Fruit fly (Drosophila melanogaster) whole organism, embryonic: ENCODE results near the gene Prosalpha6.

Source experiments
- Abd-B ChIP-seq: fragments of 200-800 bp; sonication (Bioruptor generic); optimal IDR thresholded peaks from 2 replicates; lab custom pipeline; 2018; ENCODE audit warnings: missing biosample characterization, mild to moderate bottlenecking, missing genetic modification characterization, moderate library complexity
- Ada2b ChIP-seq: fragments of 200-800 bp; sonication (Bioruptor generic); IDR thresholded peaks from 2 replicates; pipeline ENCODE4 v1.3.6; 2022; ENCODE audit warnings: missing biosample characterization, missing genetic modification characterization
- Adf1 ChIP-seq: fragments of 200-800 bp; sonication (Bioruptor generic); IDR thresholded peaks from 2 replicates; pipeline ENCODE4 v1.3.6; 2022; ENCODE audit warnings: missing biosample characterization, missing genetic modification characterization
- Atf6 ChIP-seq: fragments of 200-800 bp; sonication (Bioruptor generic); IDR thresholded peaks from 2 replicates; pipeline ENCODE4 v1.3.6; 2022; ENCODE audit warnings: missing biosample characterization, missing genetic modification characterization
- Awh ChIP-seq: fragments of 200-800 bp; sonication (Bioruptor generic); IDR thresholded peaks from 2 replicates; pipeline ENCODE4, ENCODE4 v1.3.6; 2022; ENCODE audit warnings: missing biosample characterization, missing genetic modification characterization
- CG10462 ChIP-seq: fragments of 200-800 bp; sonication (Bioruptor generic); optimal IDR thresholded peaks from 2 replicates; lab custom pipeline; 2016; ENCODE audit warnings: missing biosample characterization, missing genetic modification characterization
- CG10565 ChIP-seq: fragments of 200-800 bp; sonication (Bioruptor generic); optimal IDR thresholded peaks from 3 replicates; lab custom pipeline; 2016; ENCODE audit warnings: missing biosample characterization, mild to moderate bottlenecking, missing genetic modification characterization
- CG12071 ChIP-seq: fragments of 200-800 bp; sonication (Bioruptor generic); optimal IDR thresholded peaks from 3 replicates; lab custom pipeline; 2018; ENCODE audit warnings: missing biosample characterization, mild to moderate bottlenecking, missing genetic modification characterization
- CG13775 ChIP-seq: fragments of 200-800 bp; sonication (Bioruptor generic); optimal IDR thresholded peaks from 3 replicates; lab custom pipeline; 2017; ENCODE audit warnings: missing biosample characterization, mild to moderate bottlenecking, missing genetic modification characterization
- CG14860 ChIP-seq: fragments of 200-800 bp; sonication (Bioruptor generic); IDR thresholded peaks from 3 replicates; pipeline ENCODE4 v1.3.6; 2022; ENCODE audit warnings: missing biosample characterization, missing genetic modification characterization; ENCODE audit not compliant: partially characterized antibody
- CG15601 ChIP-seq: fragments of 200-800 bp; sonication (Bioruptor generic); optimal IDR thresholded peaks from 3 replicates; lab custom pipeline; 2019; ENCODE audit warnings: missing biosample characterization, mild to moderate bottlenecking, missing genetic modification characterization, moderate library complexity
- CG17912 ChIP-seq: fragments of 200-800 bp; sonication (Bioruptor generic); optimal IDR thresholded peaks from 2 replicates; lab custom pipeline; 2018; ENCODE audit warnings: missing biosample characterization, mild to moderate bottlenecking, missing genetic modification characterization
- CG2712 ChIP-seq: fragments of 200-800 bp; optimal IDR thresholded peaks from 3 replicates; lab custom pipeline; 2019; ENCODE audit warnings: missing biosample characterization, mild to moderate bottlenecking, missing genetic modification characterization, moderate library complexity
- CG33213 ChIP-seq: fragments of 200-800 bp; sonication (Bioruptor generic); optimal IDR thresholded peaks from 3 replicates; lab custom pipeline; 2016; ENCODE audit warnings: missing biosample characterization, missing genetic modification characterization
- CG42726 ChIP-seq: fragments of 200-800 bp; sonication (Bioruptor generic); IDR thresholded peaks from 2 replicates; pipeline ENCODE4 v1.3.6; 2022; ENCODE audit warnings: missing biosample characterization, missing genetic modification characterization; ENCODE audit not compliant: partially characterized antibody
- CG4424 ChIP-seq: fragments of 200-800 bp; sonication (Bioruptor generic); optimal IDR thresholded peaks from 3 replicates; lab custom pipeline; 2016; ENCODE audit warnings: missing biosample characterization, missing genetic modification characterization
- CG6791 ChIP-seq: fragments of 200-800 bp; sonication (Bioruptor generic); IDR thresholded peaks from 3 replicates; pipeline ENCODE4 v1.3.6; 2022; ENCODE audit warnings: missing biosample characterization, missing genetic modification characterization; ENCODE audit not compliant: partially characterized antibody
- CG6813 ChIP-seq: fragments of 200-800 bp; sonication (Bioruptor generic); optimal IDR thresholded peaks from 2 replicates; lab custom pipeline; 2017; ENCODE audit warnings: missing biosample characterization, missing genetic modification characterization, mild to moderate bottlenecking, moderate library complexity, missing genetic modification reagents
- CG7556 ChIP-seq: fragments of 200-800 bp; sonication (Bioruptor generic); optimal IDR thresholded peaks from 2 replicates; lab custom pipeline; 2017; ENCODE audit warnings: missing biosample characterization, mild to moderate bottlenecking, missing genetic modification characterization
- CG7928 ChIP-seq: fragments of 200-800 bp; sonication (Bioruptor generic); optimal IDR thresholded peaks from 2 replicates; lab custom pipeline; 2017; ENCODE audit warnings: missing biosample characterization, mild to moderate bottlenecking, missing genetic modification characterization
- CG9932 ChIP-seq: fragments of 200-800 bp; sonication (Bioruptor generic); IDR thresholded peaks from 2 replicates; pipeline ENCODE4 v1.3.6; 2022; ENCODE audit warnings: missing biosample characterization, missing genetic modification characterization
- CTCF ChIP-seq: fragments of 200-800 bp; sonication (Bioruptor generic); optimal IDR thresholded peaks from 2 replicates; lab custom pipeline; 2017; ENCODE audit warnings: missing biosample characterization, mild to moderate bottlenecking, missing genetic modification characterization, moderate library complexity
- CoRest ChIP-seq: fragments of 200-800 bp; sonication (Bioruptor generic); optimal IDR thresholded peaks from 3 replicates; lab custom pipeline; 2018; ENCODE audit warnings: missing biosample characterization, mild to moderate bottlenecking, missing genetic modification characterization, moderate library complexity
- Dbx ChIP-seq: fragments of 200-800 bp; sonication (Bioruptor generic); IDR thresholded peaks from 3 replicates; pipeline ENCODE4 v1.3.6; 2022; ENCODE audit warnings: missing biosample characterization, missing genetic modification characterization
- Dfd ChIP-seq, 2 experiments: fragments of >200 bp; optimal IDR thresholded peaks; 2 replicates each; lab custom pipeline; 2017; ENCODE audit warnings: missing biosample characterization in 2 of 2, missing genetic modification characterization in 2 of 2
- Dip2 ChIP-seq: fragments of 200-800 bp; sonication (Bioruptor generic); IDR thresholded peaks from 2 replicates; pipeline ENCODE4 v1.3.6; 2022; ENCODE audit warnings: missing biosample characterization, missing genetic modification characterization
- ERR ChIP-seq: fragments of 200-800 bp; sonication (Bioruptor generic); optimal IDR thresholded peaks from 2 replicates; lab custom pipeline; 2016; ENCODE audit warnings: missing biosample characterization, missing genetic modification characterization
- GATAe ChIP-seq: fragments of 200-800 bp; sonication (Bioruptor generic); conservative IDR thresholded peaks from 2 replicates; pipeline ENCODE4 v1.3.6; 2022; ENCODE audit warnings: missing biosample characterization, missing genetic modification characterization
- Hr51 ChIP-seq, 2 experiments: fragments of 200-800 bp; sonication (Bioruptor generic); optimal IDR thresholded peaks; 2 replicates in 1 of 2; 3 replicates in 1 of 2; lab custom pipeline; 2016 to 2018; ENCODE audit warnings: missing biosample characterization in 2 of 2, missing genetic modification characterization in 2 of 2, mild to moderate bottlenecking in 1 of 2, moderate library complexity in 1 of 2
- Jarid2 ChIP-seq: fragments of 200-800 bp; sonication (Bioruptor generic); optimal IDR thresholded peaks from 3 replicates; lab custom pipeline; 2017; ENCODE audit warnings: mild to moderate bottlenecking, missing biosample characterization, missing genetic modification reagents, missing genetic modification characterization
- Ravus ChIP-seq: fragments of 200-800 bp; sonication (Bioruptor generic); IDR thresholded peaks from 2 replicates; pipeline ENCODE4 v1.3.6; 2022; ENCODE audit warnings: missing biosample characterization, missing genetic modification characterization
- Rfx ChIP-seq: fragments of 200-800 bp; sonication (Bioruptor generic); IDR thresholded peaks from 2 replicates; pipeline ENCODE4 v1.3.6; 2022; ENCODE audit warnings: missing biosample characterization, missing genetic modification characterization
- Six4 ChIP-seq: fragments of 200-800 bp; sonication (Bioruptor generic); optimal IDR thresholded peaks from 2 replicates; lab custom pipeline; 2016; ENCODE audit warnings: missing biosample characterization, missing genetic modification characterization
- ap ChIP-seq: fragments of 200-800 bp; sonication (Bioruptor generic); IDR thresholded peaks from 2 replicates; pipeline ENCODE4 v1.3.6; 2022; ENCODE audit warnings: missing biosample characterization, missing genetic modification characterization
- bsh ChIP-seq, 2 experiments: fragments of 200-800 bp; sonication (Bioruptor generic); optimal IDR thresholded peaks; 2 replicates each; lab custom pipeline; 2017 to 2018; ENCODE audit warnings: mild to moderate bottlenecking in 2 of 2, missing biosample characterization in 2 of 2, missing genetic modification characterization in 2 of 2, moderate library complexity in 1 of 2
- chif ChIP-seq, 2 experiments: fragments of 200-800 bp; sonication (Bioruptor generic); optimal IDR thresholded peaks; 3 replicates each; lab custom pipeline; 2016; ENCODE audit warnings: missing biosample characterization in 2 of 2, missing genetic modification characterization in 2 of 2
- chinmo ChIP-seq: fragments of 200-800 bp; sonication (Bioruptor generic); IDR thresholded peaks from 4 replicates; pipeline ENCODE4 v1.3.6; 2022; ENCODE audit warnings: missing biosample characterization, missing genetic modification characterization; ENCODE audit not compliant: partially characterized antibody
- croc ChIP-seq: fragments of 200-800 bp; sonication (Bioruptor generic); conservative IDR thresholded peaks from 3 replicates; pipeline ENCODE4 v1.3.6; 2022; ENCODE audit warnings: missing biosample characterization, missing genetic modification characterization
- crp ChIP-seq, 2 experiments: fragments of 200-800 bp; sonication (Bioruptor generic); optimal IDR thresholded peaks; 2 replicates in 1 of 2; 3 replicates in 1 of 2; lab custom pipeline; 2017; ENCODE audit warnings: missing biosample characterization in 2 of 2, missing genetic modification characterization in 2 of 2, mild to moderate bottlenecking in 1 of 2, moderate library complexity in 1 of 2
- en ChIP-seq: fragments of 200-800 bp; sonication (Bioruptor generic); optimal IDR thresholded peaks from 2 replicates; lab custom pipeline; 2016; ENCODE audit warnings: missing biosample characterization, missing genetic modification characterization
- gfzf ChIP-seq: fragments of 200-800 bp; sonication (Bioruptor generic); optimal IDR thresholded peaks from 2 replicates; lab custom pipeline; 2016; ENCODE audit warnings: missing biosample characterization, mild to moderate bottlenecking, missing genetic modification characterization, moderate library complexity
- ham ChIP-seq: fragments of 200-800 bp; sonication (Bioruptor generic); IDR thresholded peaks from 2 replicates; pipeline ENCODE4 v1.3.6; 2022; ENCODE audit warnings: missing biosample characterization, missing genetic modification characterization
- hbn ChIP-seq: fragments of 200-800 bp; sonication (Bioruptor generic); IDR thresholded peaks from 2 replicates; pipeline ENCODE4 v1.3.6; 2022; ENCODE audit warnings: missing biosample characterization, missing genetic modification characterization; ENCODE audit not compliant: partially characterized antibody
- psq ChIP-seq: fragments of 200-800 bp; sonication (Bioruptor generic); optimal IDR thresholded peaks from 2 replicates; lab custom pipeline; 2017; ENCODE audit warnings: missing biosample characterization, missing genetic modification characterization
- repo ChIP-seq: fragments of 200-800 bp; sonication (Bioruptor generic); optimal IDR thresholded peaks from 2 replicates; lab custom pipeline; 2016; ENCODE audit warnings: missing biosample characterization, missing genetic modification characterization
- rib ChIP-seq: fragments of 200-800 bp; sonication (Bioruptor generic); IDR thresholded peaks from 2 replicates; pipeline ENCODE4 v1.3.6; 2022; ENCODE audit warnings: missing biosample characterization, missing genetic modification characterization
- vfl ChIP-seq: fragments of 200-800 bp; sonication (Bioruptor generic); optimal IDR thresholded peaks from 2 replicates; lab custom pipeline; 2016; ENCODE audit warnings: missing biosample characterization, missing genetic modification characterization
- vnd ChIP-seq: fragments of 200-800 bp; sonication (Bioruptor generic); IDR thresholded peaks from 3 replicates; pipeline ENCODE4 v1.3.6; 2022; ENCODE audit warnings: missing biosample characterization, missing genetic modification characterization; ENCODE audit not compliant: partially characterized antibody

Prosalpha6 gene

DNA sequence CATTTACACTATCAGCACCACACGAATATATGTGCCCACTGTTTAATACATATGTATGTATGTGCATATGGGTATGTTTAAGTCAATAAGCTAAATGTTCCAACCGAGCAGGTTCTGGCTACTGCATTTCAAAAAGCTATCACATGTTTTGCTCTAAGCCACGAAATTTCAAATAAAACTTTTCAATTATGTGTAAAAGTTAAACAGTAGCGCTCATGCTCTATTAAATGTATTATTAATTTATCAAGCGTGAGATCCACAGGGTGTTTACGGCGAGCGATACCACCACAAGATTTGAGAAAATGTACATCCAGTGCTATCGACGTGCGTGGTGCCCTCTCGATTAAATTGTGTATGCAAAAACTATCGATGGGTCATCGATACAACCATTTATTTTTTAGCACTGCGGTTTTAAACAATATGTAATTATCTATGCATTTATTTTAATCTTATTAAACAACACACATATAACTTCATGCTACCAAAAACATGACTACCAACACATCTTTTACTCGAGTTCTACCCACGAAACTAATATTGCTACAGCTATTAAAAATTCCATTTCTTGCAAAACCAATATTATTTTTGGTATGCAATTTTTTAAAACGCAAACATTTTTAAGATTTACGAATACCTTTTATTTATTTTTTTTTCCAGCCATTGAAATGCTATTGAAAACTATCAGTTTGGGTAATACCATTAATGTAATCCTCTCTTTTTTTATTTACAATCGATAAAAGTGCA is 39.8 kb downstream of the Prosalpha6 start, which contains the start of gene Pten (continued):
- peak; percentile 70 for TF ChIP-seq Atf6 (GFP tag; lab: Robert Waterston, UW)
- peak; percentile 4 for TF ChIP-seq CTCF (GFP tag; lab: Kevin White, UChicago)
- TF ChIP-seq vnd (GFP tag; lab: Robert Waterston, UW), result peak; percentile 85
- peak; percentile 26 to 43 for TF ChIP-seq chif (GFP tag; optimal IDR thresholded peaks at IDR 0.05; lab: Kevin White, UChicago)
- peak; percentile 33 for TF ChIP-seq psq (GFP tag; lab: Kevin White, UChicago)
- peak; percentile 83 for TF ChIP-seq CG13775 (GFP tag; lab: Kevin White, UChicago)
- TF ChIP-seq Ravus (GFP tag; lab: Robert Waterston, UW), result no peak; the same call in 1 of the 2 replicates
- peak; percentile 41 for TF ChIP-seq CG17912 (GFP tag; lab: Kevin White, UChicago)
- TF ChIP-seq CG9932 (GFP tag; lab: Robert Waterston, UW), result no peak
- no peak; the same call in 1 of the 2 replicates for TF ChIP-seq Rfx (GFP tag; lab: Robert Waterston, UW)
- no peak for TF ChIP-seq Dfd (GFP tag; optimal IDR thresholded peaks at IDR 0.05; lab: Kevin White, UChicago)
- peak; percentile 82; the same call in 1 of the 2 replicates for TF ChIP-seq CG42726 (GFP tag; lab: Robert Waterston, UW)
- TF ChIP-seq GATAe (GFP tag; lab: Robert Waterston, UW), result no peak
- peak; percentile 54; the same call in 1 of the 2 replicates for TF ChIP-seq Awh (GFP tag; lab: Robert Waterston, UW)
- no peak for TF ChIP-seq Dip2
- TF ChIP-seq CG7928 (GFP tag; lab: Kevin White, UChicago), result peak; percentile 4
- peak; percentile 93 for TF ChIP-seq CG6791 (GFP tag; lab: Robert Waterston, UW)
- no peak for TF ChIP-seq Abd-B (GFP tag; lab: Kevin White, UChicago)
- no peak for TF ChIP-seq Adf1 (GFP tag; lab: Robert Waterston, UW)
- TF ChIP-seq repo (GFP tag; lab: Kevin White, UChicago), result peak; percentile 42
- peak; percentile 57 for TF ChIP-seq CG33213 (GFP tag; lab: Kevin White, UChicago)
- TF ChIP-seq Hr51 (GFP tag; optimal IDR thresholded peaks at IDR 0.05; lab: Kevin White, UChicago), result peak in 1 of 2 experiments; percentile 46
- no peak for TF ChIP-seq vfl (GFP tag; lab: Kevin White, UChicago)
- TF ChIP-seq Six4 (GFP tag; lab: Kevin White, UChicago), result peak; percentile 42
- TF ChIP-seq Ada2b, result peak; percentile 57
- TF ChIP-seq CG7556 (GFP tag; lab: Kevin White, UChicago), result peak; percentile 61
- peak; percentile 62 for TF ChIP-seq hbn
- TF ChIP-seq gfzf (GFP tag; lab: Kevin White, UChicago), result peak; percentile 10
- peak; percentile 87 for TF ChIP-seq CG14860 (GFP tag; lab: Robert Waterston, UW)
- TF ChIP-seq CG6813 (GFP tag; lab: Kevin White, UChicago), result no peak
- no peak for TF ChIP-seq ham (GFP tag; lab: Robert Waterston, UW)
- TF ChIP-seq ERR (GFP tag; lab: Kevin White, UChicago), result peak; percentile 9
- peak; percentile 82 for TF ChIP-seq CG4424
- peak; percentile 85; the same call in 2 of the 4 replicates for TF ChIP-seq chinmo (GFP tag; lab: Robert Waterston, UW)
- no peak for TF ChIP-seq rib (GFP tag; lab: Robert Waterston, UW)
- peak; percentile 60 for TF ChIP-seq CG10462 (GFP tag; lab: Kevin White, UChicago)
- TF ChIP-seq bsh (GFP tag; optimal IDR thresholded peaks at IDR 0.05; lab: Kevin White, UChicago), result peak in 1 of 2 experiments; percentile 54
- no peak for TF ChIP-seq Jarid2 (GFP tag; lab: Kevin White, UChicago)
- peak; percentile 83 for TF ChIP-seq CG2712 (tag; lab: Kevin White, UChicago)
- no peak for TF ChIP-seq CG15601 (tag; lab: Kevin White, UChicago)
- no peak; the same call in 1 of the 2 replicates for TF ChIP-seq ap (GFP tag; lab: Robert Waterston, UW)
- TF ChIP-seq en (GFP tag; lab: Kevin White, UChicago), result peak; percentile 51
- peak in 1 of 2 experiments; percentile 15 for TF ChIP-seq crp (GFP tag; optimal IDR thresholded peaks at IDR 0.05; lab: Kevin White, UChicago)
- TF ChIP-seq CG10565 (GFP tag; lab: Kevin White, UChicago), result peak; percentile 69
- TF ChIP-seq CoRest, result peak; percentile 76
- TF ChIP-seq croc, result peak; percentile 31; the same call in 2 of the 3 replicates
- TF ChIP-seq CG12071, result no peak
- TF ChIP-seq Dbx (GFP tag; lab: Robert Waterston, UW), result peak; percentile 76; the same call in 2 of the 3 replicates
